Worm (Caenorhabditis elegans) whole organism, L4 larva: ENCODE results near the gene cec-4.
A peak's percentile ranks its signal among the peaks of the same experiment; 100 is the strongest.

Experiments used
- F26F4.8 ChIP-seq: fragments of 200-800 bp; sonication (Bioruptor generic); conservative IDR thresholded peaks from 2 replicates; pipeline ENCODE4 v1.3.6; 2022; ENCODE audit warnings: missing genetic modification characterization, missing compliant biosample characterization
- F37D6.2 ChIP-seq: sonication (generic microtip); optimal IDR thresholded peaks from 2 replicates; lab custom pipeline; 2016; ENCODE audit warnings: mild to moderate bottlenecking, missing genetic modification characterization, missing compliant biosample characterization
- F44E2.7 ChIP-seq: fragments of 200-800 bp; sonication (Bioruptor generic); IDR thresholded peaks from 2 replicates; pipeline ENCODE4 v2.1.2; 2022; ENCODE audit warnings: missing genetic modification characterization, missing compliant biosample characterization
- F49E8.2 ChIP-seq: sonication (generic microtip); optimal IDR thresholded peaks from 2 replicates; lab custom pipeline; 2016; ENCODE audit warnings: missing compliant biosample characterization, mild to moderate bottlenecking, missing genetic modification characterization, borderline replicate concordance
- R02D3.7 ChIP-seq: fragments of 150-350 bp; sonication (generic microtip); optimal IDR thresholded peaks from 3 replicates; lab custom pipeline; 2014; ENCODE audit warnings: missing biosample characterization, missing genetic modification characterization
- Y48G9A.11 ChIP-seq: fragments of 200-800 bp; sonication (Bioruptor generic); IDR thresholded peaks from 2 replicates; pipeline ENCODE4 v1.3.6; 2022; ENCODE audit warnings: missing genetic modification reagents, missing genetic modification characterization, missing compliant biosample characterization
- Y75B8A.6 ChIP-seq: fragments of 200-800 bp; sonication (Bioruptor generic); IDR thresholded peaks from 2 replicates; pipeline ENCODE4 v1.3.6; 2022; ENCODE audit warnings: missing genetic modification reagents, missing genetic modification characterization, missing compliant biosample characterization
- ZK337.2 ChIP-seq: fragments of 200-800 bp; sonication (Bioruptor generic); IDR thresholded peaks from 2 replicates; pipeline ENCODE4 v1.3.6; 2022; ENCODE audit warnings: missing genetic modification reagents, missing genetic modification characterization, missing compliant biosample characterization
- aly-2 ChIP-seq: sonication (generic microtip); optimal IDR thresholded peaks from 2 replicates; lab custom pipeline; 2018; ENCODE audit warnings: missing biosample characterization, missing genetic modification characterization
- ceh-20 ChIP-seq: fragments of 200-800 bp; sonication (Bioruptor generic); IDR thresholded peaks from 2 replicates; pipeline ENCODE4 v1.3.6; 2022; ENCODE audit warnings: missing genetic modification reagents, missing genetic modification characterization, missing compliant biosample characterization
- ceh-32 ChIP-seq: sonication (generic microtip); optimal IDR thresholded peaks from 2 replicates; lab custom pipeline; 2016; ENCODE audit warnings: mild to moderate bottlenecking, missing genetic modification characterization, missing compliant biosample characterization; ENCODE audit not compliant: poor library complexity
- ceh-44 ChIP-seq: fragments of 200-800 bp; sonication (Bioruptor generic); IDR thresholded peaks from 2 replicates; pipeline ENCODE4 v1.3.6; 2022; ENCODE audit warnings: missing genetic modification reagents, missing genetic modification characterization, missing compliant biosample characterization
- ceh-62 ChIP-seq: sonication (generic microtip); optimal IDR thresholded peaks from 2 replicates; lab custom pipeline; 2017; ENCODE audit warnings: missing biosample characterization, missing genetic modification characterization
- ceh-82 ChIP-seq: sonication (generic microtip); optimal IDR thresholded peaks from 2 replicates; lab custom pipeline; 2017; ENCODE audit warnings: missing biosample characterization, missing genetic modification characterization
- ctbp-1 ChIP-seq: fragments of 200-800 bp; sonication (Bioruptor generic); IDR thresholded peaks from 2 replicates; pipeline ENCODE4 v1.3.6; 2022; ENCODE audit warnings: missing genetic modification reagents, missing genetic modification characterization, missing compliant biosample characterization
- daf-12 ChIP-seq: fragments of 150-350 bp; optimal IDR thresholded peaks from 2 replicates; lab custom pipeline; 2014; ENCODE audit warnings: missing biosample characterization, missing genetic modification reagents, missing genetic modification characterization
- daf-19 ChIP-seq: fragments of 200-800 bp; sonication (Bioruptor generic); conservative IDR thresholded peaks from 2 replicates; pipeline ENCODE4 v1.3.6; 2022; ENCODE audit warnings: missing genetic modification characterization, missing compliant biosample characterization
- daf-8 ChIP-seq: fragments of 200-800 bp; sonication (Bioruptor generic); IDR thresholded peaks from 2 replicates; pipeline ENCODE4 v1.3.6; 2022; ENCODE audit warnings: missing genetic modification characterization, missing compliant biosample characterization
- duxl-1 ChIP-seq: sonication (generic microtip); optimal IDR thresholded peaks from 2 replicates; lab custom pipeline; 2016; ENCODE audit warnings: mild to moderate bottlenecking, missing genetic modification characterization, moderate library complexity, missing compliant biosample characterization; ENCODE audit not compliant: poor library complexity
- fkh-10 ChIP-seq: fragments of 150-350 bp; optimal IDR thresholded peaks from 2 replicates; lab custom pipeline; 2014; ENCODE audit warnings: missing biosample characterization, missing genetic modification reagents, missing genetic modification characterization
- gei-8 ChIP-seq: fragments of 200-800 bp; sonication (Bioruptor generic); optimal IDR thresholded peaks from 2 replicates; lab custom pipeline; 2018; ENCODE audit warnings: mild to moderate bottlenecking, missing genetic modification characterization, missing compliant biosample characterization
- hlh-11 ChIP-seq: fragments of 200-800 bp; sonication (Bioruptor generic); optimal IDR thresholded peaks from 2 replicates; lab custom pipeline; 2018; ENCODE audit warnings: mild to moderate bottlenecking, missing genetic modification characterization, missing compliant biosample characterization
- lim-7 ChIP-seq: fragments of 200-800 bp; sonication (Bioruptor generic); IDR thresholded peaks from 2 replicates; pipeline ENCODE4 v1.3.6; 2022; ENCODE audit warnings: missing genetic modification characterization, missing compliant biosample characterization
- lin-1 ChIP-seq: fragments of 200-800 bp; sonication (Bioruptor generic); IDR thresholded peaks from 2 replicates; pipeline ENCODE4 v1.3.6; 2022; ENCODE audit warnings: missing genetic modification reagents, missing genetic modification characterization, missing compliant biosample characterization
- lin-38 ChIP-seq: fragments of 200-800 bp; sonication (Bioruptor generic); IDR thresholded peaks from 2 replicates; pipeline ENCODE4 v1.3.6; 2022; ENCODE audit warnings: missing genetic modification reagents, missing genetic modification characterization, missing compliant biosample characterization
- lin-39 ChIP-seq: fragments of 150-350 bp; optimal IDR thresholded peaks from 2 replicates; lab custom pipeline; 2014; ENCODE audit warnings: missing biosample characterization, missing genetic modification reagents, missing genetic modification characterization
- madf-5 ChIP-seq, 2 experiments: fragments of 200-800 bp; sonication (Bioruptor generic); IDR thresholded peaks; 2 replicates each; pipeline ENCODE4 v1.3.6; 2022; ENCODE audit warnings: missing compliant biosample characterization in 2 of 2, missing genetic modification characterization in 2 of 2
- mdl-1 ChIP-seq, 2 experiments: fragments of 150-350 bp in 1 of 2; sonication (generic microtip) in 1 of 2; optimal IDR thresholded peaks; 2 replicates each; lab custom pipeline; 2014 to 2017; ENCODE audit warnings: missing biosample characterization in 2 of 2, missing genetic modification characterization in 2 of 2
- mdt-29 ChIP-seq: fragments of 200-800 bp; sonication (Bioruptor generic); IDR thresholded peaks from 2 replicates; pipeline ENCODE4 v1.3.6; 2022; ENCODE audit warnings: missing genetic modification reagents, missing genetic modification characterization, missing compliant biosample characterization
- mxl-3 ChIP-seq: fragments of 200-800 bp; sonication (Bioruptor generic); optimal IDR thresholded peaks from 2 replicates; lab custom pipeline; 2018; ENCODE audit warnings: mild to moderate bottlenecking, missing genetic modification characterization, missing compliant biosample characterization
- nhr-10 ChIP-seq: fragments of 150-350 bp; optimal IDR thresholded peaks from 2 replicates; lab custom pipeline; 2014; ENCODE audit warnings: missing biosample characterization, missing genetic modification characterization
- nhr-102 ChIP-seq: sonication (generic microtip); optimal IDR thresholded peaks from 2 replicates; lab custom pipeline; 2016; ENCODE audit warnings: mild to moderate bottlenecking, missing genetic modification characterization, moderate library complexity, missing compliant biosample characterization
- nhr-111 ChIP-seq: fragments of 200-800 bp; sonication (Bioruptor generic); optimal IDR thresholded peaks from 2 replicates; lab custom pipeline; 2018; ENCODE audit warnings: mild to moderate bottlenecking, missing genetic modification characterization, missing compliant biosample characterization
- nhr-237 ChIP-seq: sonication (generic microtip); optimal IDR thresholded peaks from 2 replicates; lab custom pipeline; 2017; ENCODE audit warnings: missing biosample characterization, missing genetic modification characterization
- nhr-25 ChIP-seq: sonication (generic microtip); optimal IDR thresholded peaks from 2 replicates; lab custom pipeline; 2017; ENCODE audit warnings: missing genetic modification characterization, mild to moderate bottlenecking, missing compliant biosample characterization, antibody characterized with exemption, moderate library complexity, borderline replicate concordance; ENCODE audit not compliant: insufficient read depth
- nhr-42 ChIP-seq: fragments of 200-800 bp; sonication (Bioruptor generic); IDR thresholded peaks from 2 replicates; pipeline ENCODE4 v1.3.6; 2022; ENCODE audit warnings: missing genetic modification characterization, missing compliant biosample characterization
- nhr-6 ChIP-seq: fragments of 150-350 bp; optimal IDR thresholded peaks from 2 replicates; lab custom pipeline; 2014; ENCODE audit warnings: missing biosample characterization, missing genetic modification characterization
- nhr-76 ChIP-seq: fragments of 150-350 bp; optimal IDR thresholded peaks from 2 replicates; lab custom pipeline; 2014; ENCODE audit warnings: missing biosample characterization, missing genetic modification characterization
- nhr-77 ChIP-seq: fragments of 150-350 bp; optimal IDR thresholded peaks from 2 replicates; lab custom pipeline; 2014; ENCODE audit warnings: missing biosample characterization, missing genetic modification characterization
- pha-4 ChIP-seq, 2 experiments: fragments of 150-350 bp in 1 of 2; fragments of 200-800 bp in 1 of 2; sonication (Bioruptor generic) in 1 of 2; IDR thresholded peaks in 1 of 2; optimal IDR thresholded peaks in 1 of 2; 2 replicates each; pipeline versions ENCODE4 v1.3.6 to Lab custom; 2014 to 2022; ENCODE audit warnings: missing genetic modification characterization in 2 of 2, missing genetic modification reagents in 2 of 2, missing biosample characterization in 1 of 2, missing compliant biosample characterization in 1 of 2
- php-3 ChIP-seq: fragments of 200-800 bp; sonication (Bioruptor generic); IDR thresholded peaks from 2 replicates; pipeline ENCODE4 v1.3.6; 2022; ENCODE audit warnings: missing genetic modification reagents, missing genetic modification characterization, missing compliant biosample characterization
- saeg-2 ChIP-seq: fragments of 200-800 bp; sonication (Bioruptor generic); IDR thresholded peaks from 2 replicates; pipeline ENCODE4 v1.3.6; 2022; ENCODE audit warnings: missing genetic modification reagents, missing genetic modification characterization, missing compliant biosample characterization
- skn-1 ChIP-seq: fragments of 150-350 bp; optimal IDR thresholded peaks from 2 replicates; lab custom pipeline; 2014; ENCODE audit warnings: missing biosample characterization, missing genetic modification characterization
- snpc-4 ChIP-seq: fragments of 150-350 bp; optimal IDR thresholded peaks from 2 replicates; lab custom pipeline; 2014; ENCODE audit warnings: missing biosample characterization, missing genetic modification characterization
- spr-3 ChIP-seq: fragments of 200-800 bp; sonication (Bioruptor generic); optimal IDR thresholded peaks from 2 replicates; lab custom pipeline; 2018; ENCODE audit warnings: mild to moderate bottlenecking, missing genetic modification characterization, missing compliant biosample characterization
- unc-130 ChIP-seq: sonication (generic microtip); optimal IDR thresholded peaks from 2 replicates; lab custom pipeline; 2016; ENCODE audit warnings: missing genetic modification reagents, missing genetic modification characterization, missing compliant biosample characterization
- unc-62 ChIP-seq, 3 experiments: fragments of 150-350 bp in 1 of 3; sonication (generic microtip); optimal IDR thresholded peaks in 2 of 3; peaks in 1 of 3; 1 replicate in 1 of 3; 2 replicates in 2 of 3; lab custom pipeline; 2014 to 2017; ENCODE audit warnings: missing biosample characterization in 3 of 3, missing genetic modification characterization in 3 of 3, missing genetic modification reagents in 3 of 3, missing genotype in 1 of 3
- zip-11 ChIP-seq: fragments of 200-800 bp; sonication (Bioruptor generic); IDR thresholded peaks from 2 replicates; pipeline ENCODE4 v1.3.6; 2022; ENCODE audit warnings: missing genetic modification characterization, missing compliant biosample characterization
- zip-2 ChIP-seq: fragments of 150-350 bp; optimal IDR thresholded peaks from 2 replicates; lab custom pipeline; 2014; ENCODE audit warnings: missing biosample characterization, missing genetic modification characterization
- ztf-11 ChIP-seq: fragments of 150-350 bp; optimal IDR thresholded peaks from 2 replicates; lab custom pipeline; 2014; ENCODE audit warnings: missing biosample characterization, missing genetic modification characterization

cec-4 gene

DNA sequence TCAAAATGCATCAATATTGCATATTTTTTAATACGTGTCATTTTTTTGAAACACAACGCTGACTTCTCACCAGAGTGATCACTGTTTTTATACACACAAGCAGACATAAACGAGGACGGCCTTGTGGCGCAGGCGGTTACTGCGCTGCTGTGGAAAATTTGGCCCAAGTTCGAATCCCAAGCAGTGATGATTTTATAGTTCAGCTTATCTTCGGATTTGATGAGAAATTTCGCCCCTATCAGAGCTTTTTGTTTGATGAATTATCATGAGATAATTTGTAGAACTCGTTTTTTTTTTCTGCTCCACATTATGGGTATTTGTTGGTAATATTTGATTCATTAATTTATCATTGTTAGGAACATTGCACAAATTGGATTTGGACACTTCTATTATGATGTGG lies 1.6 kb upstream of the cec-4 start (continued):
- TF ChIP-seq daf-12 (tag; lab: Kevin White, UChicago) (no peak), daf-8 (GFP tag; lab: Robert Waterston, UW) (no peak), mdt-29 (GFP tag; lab: Robert Waterston, UW) (peak; percentile 81; the same call in 1 of the 2 replicates), ceh-82 (tag; lab: Kevin White, UChicago) (no peak), F26F4.8 (GFP tag; lab: Robert Waterston, UW) (peak; percentile 97), gei-8 (GFP tag; lab: Kevin White, UChicago) (peak; percentile 92), F44E2.7 (peak; percentile 97), aly-2 (tag; lab: Kevin White, UChicago) (peak; percentile 85), ztf-11 (no peak), nhr-6 (tag; lab: Kevin White, UChicago) (peak; percentile 50), saeg-2 (GFP tag; lab: Robert Waterston, UW) (peak; percentile 79), mxl-3 (GFP tag; lab: Kevin White, UChicago) (peak; percentile 82), ceh-62 (tag; lab: Kevin White, UChicago) (no peak), unc-62 (GFP tag; optimal IDR thresholded peaks at IDR 0.05 in 1 of 2; lab: Kevin White, UChicago) (peak in 1 of 2 experiments; percentile 79), unc-62 (tag; optimal IDR thresholded peaks at IDR 0.05; lab: Kevin White, UChicago) (no peak), F37D6.2 (tag; lab: Kevin White, UChicago) (peak; percentile 70), spr-3 (GFP tag; lab: Kevin White, UChicago) (peak; percentile 83), hlh-11 (peak; percentile 59), ctbp-1 (GFP tag; lab: Robert Waterston, UW) (peak; percentile 94), mdl-1 (tag; optimal IDR thresholded peaks at IDR 0.05; lab: Kevin White, UChicago) (peak in 1 of 2 experiments; percentile 21), fkh-10 (GFP tag; lab: Kevin White, UChicago) (no peak), R02D3.7 (peak; percentile 34), zip-2 (tag; lab: Kevin White, UChicago) (peak; percentile 69), Y48G9A.11 (GFP tag; lab: Robert Waterston, UW) (peak; percentile 89), lin-39 (tag; lab: Kevin White, UChicago) (no peak), duxl-1 (tag; lab: Kevin White, UChicago) (peak; percentile 94), nhr-76 (tag; lab: Kevin White, UChicago) (no peak), daf-19 (no peak; the same call in 1 of the 2 replicates), nhr-10 (no peak), ZK337.2 (peak; percentile 74; the same call in 1 of the 2 replicates), lin-38 (GFP tag; lab: Robert Waterston, UW) (peak; percentile 90), madf-5 (GFP tag; IDR thresholded peaks at IDR 0.05; lab: Robert Waterston, UW) (peak; percentile 90 to 95), nhr-77 (peak; percentile 4), nhr-102 (tag; lab: Kevin White, UChicago) (peak; percentile 81), ceh-20 (GFP tag; lab: Robert Waterston, UW) (no peak; the same call in none of the 2 replicates), ceh-44 (peak; percentile 93), php-3 (GFP tag; lab: Robert Waterston, UW) (peak; percentile 89), F49E8.2 (tag; lab: Kevin White, UChicago) (peak; percentile 87), nhr-237 (tag; lab: Kevin White, UChicago) (no peak), zip-11 (GFP tag; lab: Robert Waterston, UW) (peak; percentile 68; the same call in 1 of the 2 replicates), unc-130 (peak; percentile 95), nhr-42 (peak; percentile 87), lin-1 (GFP tag; lab: Robert Waterston, UW) (peak; percentile 92), pha-4 (GFP tag; IDR thresholded peaks at IDR 0.05; lab: Robert Waterston, UW) (peak; percentile 95), pha-4 (tag; optimal IDR thresholded peaks at IDR 0.05; lab: Kevin White, UChicago) (no peak), nhr-111 (GFP tag; lab: Kevin White, UChicago) (peak; percentile 96), Y75B8A.6 (GFP tag; lab: Robert Waterston, UW) (0 out of 2 replicates have a peak, but pooled peaks have one; percentile 33), snpc-4 (no peak), nhr-25 (tag; lab: Kevin White, UChicago) (peak; percentile 38), ceh-32 (tag; lab: Kevin White, UChicago) (peak; percentile 31), lim-7 (GFP tag; lab: Robert Waterston, UW) (peak; percentile 100), skn-1 (no peak)
